Fruit fly (Drosophila melanogaster): Measurements from ENCODE around the gene CG18547.

CG18547 gene

DNA sequence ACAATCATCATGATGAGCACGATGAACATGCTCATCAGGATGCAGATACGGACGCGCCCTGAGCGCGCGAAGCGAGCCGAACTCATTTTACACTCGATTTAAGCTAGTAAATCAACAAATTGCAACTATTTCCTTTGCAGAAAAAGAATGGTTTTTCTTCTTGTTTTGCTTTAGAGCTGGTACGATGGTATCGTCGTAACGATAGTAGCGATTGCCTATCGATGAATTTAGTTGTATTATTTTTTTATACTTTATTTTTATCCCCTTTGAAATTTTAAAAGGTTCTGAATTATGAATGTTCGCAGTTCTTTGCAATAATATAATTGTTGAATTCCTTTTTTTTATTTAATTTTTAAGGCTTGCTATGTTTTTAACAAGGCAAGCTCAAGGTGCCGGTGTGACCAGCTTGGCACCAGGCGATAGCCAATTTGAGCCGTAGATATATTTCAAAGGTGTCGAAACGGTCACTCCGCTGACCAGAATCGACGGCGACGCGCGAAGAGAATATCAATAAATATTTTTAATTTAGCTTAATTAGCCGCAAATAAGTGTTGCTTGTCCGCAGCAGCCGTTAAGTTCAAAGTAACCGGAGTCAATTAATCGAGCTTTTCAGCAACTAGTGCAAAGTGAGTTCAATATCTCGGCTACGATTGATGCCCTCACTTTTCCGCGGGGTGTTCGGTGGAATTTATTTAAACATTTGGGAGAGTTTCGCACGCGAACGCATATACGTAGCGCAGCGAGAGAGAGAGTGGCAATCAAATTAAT, 12.7 kb downstream of the CG18547 start, which contains the start of the genes CG12213 and GC1 (continued):
- no peak for TF ChIP-seq fd102C (GFP tag; optimal IDR thresholded peaks at IDR 0.05)
- TF ChIP-seq tgo (GFP tag; IDR thresholded peaks at IDR 0.05): no peak
- peak; percentile 21 for TF ChIP-seq HmgZ (tag; optimal IDR thresholded peaks at IDR 0.05)
- no peak for TF ChIP-seq CG18619 (GFP tag; optimal IDR thresholded peaks at IDR 0.05)
- no peak for TF ChIP-seq pfk (GFP tag; optimal IDR thresholded peaks at IDR 0.05)
- peak; percentile 93 for TF ChIP-seq gfzf (GFP tag; optimal IDR thresholded peaks at IDR 0.05)
- peak; percentile 0 for TF ChIP-seq CG7271 (tag; optimal IDR thresholded peaks at IDR 0.05)
- no peak for TF ChIP-seq z (GFP tag; IDR thresholded peaks at IDR 0.05)
- no peak for TF ChIP-seq Bteb2 (GFP tag; optimal IDR thresholded peaks at IDR 0.05)
- TF ChIP-seq Spps (tag; optimal IDR thresholded peaks at IDR 0.05): no peak
- TF ChIP-seq eyg (GFP tag; optimal IDR thresholded peaks at IDR 0.05): no peak
- TF ChIP-seq CG1529 (GFP tag; optimal IDR thresholded peaks at IDR 0.05): no peak
- TF ChIP-seq lbe (GFP tag; optimal IDR thresholded peaks at IDR 0.05): peak; percentile 32
- TF ChIP-seq slbo (GFP tag; IDR thresholded peaks at IDR 0.05): peak; percentile 25; the same call in 1 of the 2 replicates
- TF ChIP-seq maf-S (GFP tag; optimal IDR thresholded peaks at IDR 0.05): no peak
- TF ChIP-seq lola (GFP tag; optimal IDR thresholded peaks at IDR 0.05): peak in 1 of 3 experiments; percentile 44
- peak; percentile 34 for TF ChIP-seq gsb-n (tag; optimal IDR thresholded peaks at IDR 0.05)
- no peak for TF ChIP-seq ap (GFP tag; IDR thresholded peaks at IDR 0.05)
- TF ChIP-seq Dfd (GFP tag; optimal IDR thresholded peaks at IDR 0.05): no peak
- TF ChIP-seq CG13287 (GFP tag; IDR thresholded peaks at IDR 0.05; ENCODE audit: partially characterized antibody): peak; percentile 99
- TF ChIP-seq CTCF (GFP tag; optimal IDR thresholded peaks at IDR 0.05): no peak
- no peak for TF ChIP-seq CG11696 (GFP tag; IDR thresholded peaks at IDR 0.05)
- TF ChIP-seq NC2β (GFP tag; optimal IDR thresholded peaks at IDR 0.05): no peak
- TF ChIP-seq Hsf (GFP tag; optimal IDR thresholded peaks at IDR 0.05): peak; percentile 34
- no peak for TF ChIP-seq esg (GFP tag; conservative IDR thresholded peaks at IDR 0.05)
- TF ChIP-seq Sin3A (optimal IDR thresholded peaks at IDR 0.05): peak; percentile 86
- TF ChIP-seq lov (optimal IDR thresholded peaks at IDR 0.05): no peak
- no peak for TF ChIP-seq lov (GFP tag; IDR thresholded peaks at IDR 0.05)
- no peak for TF ChIP-seq HLH3B (GFP tag; IDR thresholded peaks at IDR 0.05)
- no peak for TF ChIP-seq en (GFP tag; optimal IDR thresholded peaks at IDR 0.05)
- TF ChIP-seq CG12236 (GFP tag; optimal IDR thresholded peaks at IDR 0.05): no peak
- TF ChIP-seq tin (GFP tag; optimal IDR thresholded peaks at IDR 0.05): peak; percentile 24
- TF ChIP-seq tx (GFP tag; optimal IDR thresholded peaks at IDR 0.05): no peak
- TF ChIP-seq pita (GFP tag; optimal IDR thresholded peaks at IDR 0.05): no peak
- TF ChIP-seq Hmr (GFP tag; optimal IDR thresholded peaks at IDR 0.05): peak; percentile 37
- TF ChIP-seq Ravus (GFP tag; IDR thresholded peaks at IDR 0.05): no peak
- TF ChIP-seq CG34422 (GFP tag; IDR thresholded peaks at IDR 0.05): 0 out of 3 replicates have a peak, but pooled peaks have one; percentile 12
- TF ChIP-seq da (GFP tag; optimal IDR thresholded peaks at IDR 0.05): no peak
- TF ChIP-seq ro (GFP tag; IDR thresholded peaks at IDR 0.05): no peak
- no peak for TF ChIP-seq sens-2 (GFP tag; IDR thresholded peaks at IDR 0.05)
- no peak for TF ChIP-seq ci (GFP tag; IDR thresholded peaks at IDR 0.05)
- no peak for TF ChIP-seq ham (GFP tag; IDR thresholded peaks at IDR 0.05)
- no peak for TF ChIP-seq tap (tag; optimal IDR thresholded peaks at IDR 0.05)
- no peak for TF ChIP-seq CG2875 (GFP tag; optimal IDR thresholded peaks at IDR 0.05)
- TF ChIP-seq CG1832 (GFP tag; optimal IDR thresholded peaks at IDR 0.05): no peak
- TF ChIP-seq BEAF-32 (GFP tag; optimal IDR thresholded peaks at IDR 0.05): peak; percentile 99
- TF ChIP-seq CG15011 (GFP tag; optimal IDR thresholded peaks at IDR 0.05): no peak
- TF ChIP-seq gt (GFP tag; IDR thresholded peaks at IDR 0.05): no peak
- TF ChIP-seq Dip3 (GFP tag; optimal IDR thresholded peaks at IDR 0.05): no peak
- no peak for TF ChIP-seq CG6689 (GFP tag; IDR thresholded peaks at IDR 0.05)
- TF ChIP-seq Ptx1 (GFP tag; IDR thresholded peaks at IDR 0.05): no peak
- peak; percentile 99 for TF ChIP-seq Dll (GFP tag; IDR thresholded peaks at IDR 0.05; ENCODE audit: partially characterized antibody)
